Fruit fly (Drosophila melanogaster) Kc167 (cell line): ENCODE data around the gene CG14852.

Experiments used
- Myc ChIP-seq: fragments of >200 bp; optimal IDR thresholded peaks from 2 replicates; lab custom pipeline; 2017; ENCODE audit warnings: missing external identifiers
- Sin3A ChIP-seq: fragments of >200 bp; optimal IDR thresholded peaks from 2 replicates; lab custom pipeline; 2018; ENCODE audit warnings: missing external identifiers
- h ChIP-seq: fragments of >200 bp; optimal IDR thresholded peaks from 3 replicates; lab custom pipeline; 2018; ENCODE audit warnings: missing external identifiers
- insv ChIP-seq: fragments of >200 bp; optimal IDR thresholded peaks from 3 replicates; lab custom pipeline; 2018; ENCODE audit warnings: missing external identifiers
- psq ChIP-seq: fragments of >200 bp; optimal IDR thresholded peaks from 2 replicates; lab custom pipeline; 2017; ENCODE audit warnings: missing external identifiers
- ttk ChIP-seq: sonication (Bioruptor generic); optimal IDR thresholded peaks from 2 replicates; lab custom pipeline; 2017; ENCODE audit warnings: missing external identifiers

Gene CG14852

dm6 chr3R:14565065-14565977 lies at the start of gene CG14852:
Gene CG14852 (plus strand): TSS chr3R:14565927.
- TF ChIP-seq psq = no peak
- no peak for TF ChIP-seq insv (lab: Kevin White, UChicago)
- no peak for TF ChIP-seq ttk (lab: Kevin White, UChicago)
- TF ChIP-seq Sin3A (lab: Kevin White, UChicago) = no peak

dm6 chr3R:14516742-14517141 lies 49.0 kb upstream of the CG14852 start, which contains the start of gene CG34273:
Gene CG34273 (plus strand): TSS chr3R:14517042.
- no peak for TF ChIP-seq h (lab: Kevin White, UChicago)
- TF ChIP-seq Sin3A (lab: Kevin White, UChicago) = no peak
- no peak for TF ChIP-seq Myc

- TF ChIP-seq psq (no peak), Sin3A (lab: Kevin White, UChicago) (no peak), Myc (no peak), h (lab: Kevin White, UChicago) (no peak), insv (lab: Kevin White, UChicago) (no peak), ttk (lab: Kevin White, UChicago) (no peak)
These were observed 45.0 kb upstream of the CG14852 start, which contains the start of gene Cyp313a1 for dm6 chr3R:14520749-14521148. Gene Cyp313a1 (plus strand): TSS chr3R:14521049.

dm6 chr3R:14526657-14527056 lies 39.1 kb upstream of the CG14852 start:
- TF ChIP-seq psq (no peak), h (lab: Kevin White, UChicago) (no peak), insv (lab: Kevin White, UChicago) (no peak), Sin3A (lab: Kevin White, UChicago) (no peak), Myc (no peak), ttk (lab: Kevin White, UChicago) (no peak)

dm6 chr3R:14542038-14542437 lies 23.7 kb upstream of the CG14852 start:
- no peak for TF ChIP-seq psq
- TF ChIP-seq h (lab: Kevin White, UChicago) = no peak
- no peak for TF ChIP-seq Sin3A (lab: Kevin White, UChicago)
- TF ChIP-seq Myc = no peak
- no peak for TF ChIP-seq ttk (lab: Kevin White, UChicago)
- no peak for TF ChIP-seq insv (lab: Kevin White, UChicago)

dm6 chr3R:14548752-14549151 lies 17.0 kb upstream of the CG14852 start:
- TF ChIP-seq Myc (no peak), h (lab: Kevin White, UChicago) (no peak), Sin3A (lab: Kevin White, UChicago) (no peak), psq (no peak), insv (lab: Kevin White, UChicago) (no peak), ttk (lab: Kevin White, UChicago) (no peak)

- TF ChIP-seq ttk (lab: Kevin White, UChicago) (no peak), insv (lab: Kevin White, UChicago) (no peak), h (lab: Kevin White, UChicago) (no peak), Myc (no peak), Sin3A (lab: Kevin White, UChicago) (no peak), psq (no peak)
These were observed 10.7 kb upstream of the CG14852 start for dm6 chr3R:14555021-14555420.

- no peak for TF ChIP-seq ttk (lab: Kevin White, UChicago)
- TF ChIP-seq Myc = no peak
- no peak for TF ChIP-seq Sin3A (lab: Kevin White, UChicago)
- TF ChIP-seq h (lab: Kevin White, UChicago) = no peak
These were observed 8.0 kb upstream of the CG14852 start, which contains the start of gene Pde6 for dm6 chr3R:14557480-14558354. Gene Pde6 (minus strand): TSS chr3R:14558304.

- TF ChIP-seq h (lab: Kevin White, UChicago) = no peak
- TF ChIP-seq insv (lab: Kevin White, UChicago) = no peak
- no peak for TF ChIP-seq Myc
- no peak for TF ChIP-seq Sin3A (lab: Kevin White, UChicago)
- no peak for TF ChIP-seq psq
- TF ChIP-seq ttk (lab: Kevin White, UChicago) = no peak
These were observed 7.3 kb upstream of the CG14852 start for dm6 chr3R:14558383-14558883.

dm6 chr3R:14559954-14560353 lies 5.8 kb upstream of the CG14852 start, which contains the start of gene CG14854:
Gene CG14854 (minus strand): TSS chr3R:14560054.
- no peak for TF ChIP-seq psq
- TF ChIP-seq h (lab: Kevin White, UChicago) = no peak
- no peak for TF ChIP-seq insv (lab: Kevin White, UChicago)
- TF ChIP-seq ttk (lab: Kevin White, UChicago) = no peak
- TF ChIP-seq Sin3A (lab: Kevin White, UChicago) = no peak
- TF ChIP-seq Myc = no peak

dm6 chr3R:14560635-14561034 lies 5.1 kb upstream of the CG14852 start, which contains the start of gene Jig:
Gene Jig (plus strand): TSS chr3R:14560935.
- no peak for TF ChIP-seq insv (lab: Kevin White, UChicago)
- no peak for TF ChIP-seq ttk (lab: Kevin White, UChicago)
- TF ChIP-seq psq = no peak
- TF ChIP-seq h (lab: Kevin White, UChicago) = no peak
- TF ChIP-seq Sin3A (lab: Kevin White, UChicago) = no peak
- TF ChIP-seq Myc = no peak
